Worm (Caenorhabditis elegans) whole organism, L1 larva: ENCODE measurements around the gene ZK632.14.

ENCODE experiments used
- C34B4.2 ChIP-seq: sonication (generic microtip); optimal IDR thresholded peaks from 2 replicates; lab custom pipeline; 2017; ENCODE audit warnings: mild to moderate bottlenecking, missing genetic modification characterization, missing compliant biosample characterization
- F16B12.6 ChIP-seq: fragments of 150-350 bp; optimal IDR thresholded peaks from 2 replicates; lab custom pipeline; 2014; ENCODE audit warnings: missing biosample characterization, missing genetic modification characterization
- aha-1 ChIP-seq: fragments of 150-350 bp; optimal IDR thresholded peaks from 2 replicates; lab custom pipeline; 2014; ENCODE audit warnings: missing biosample characterization, missing genetic modification characterization
- alr-1 ChIP-seq: fragments of 200-800 bp; sonication (Bioruptor generic); optimal IDR thresholded peaks from 2 replicates; lab custom pipeline; 2018; ENCODE audit warnings: borderline replicate concordance, mild to moderate bottlenecking, missing genetic modification characterization, missing compliant biosample characterization
- aly-2 ChIP-seq: fragments of 150-350 bp; optimal IDR thresholded peaks from 2 replicates; lab custom pipeline; 2014; ENCODE audit warnings: missing biosample characterization, missing genetic modification characterization
- ceh-8 ChIP-seq: fragments of 200-800 bp; sonication (Bioruptor generic); optimal IDR thresholded peaks from 2 replicates; lab custom pipeline; 2018; ENCODE audit warnings: mild to moderate bottlenecking, missing genetic modification characterization, moderate library complexity, missing compliant biosample characterization
- ceh-82 ChIP-seq, 3 experiments: fragments of 150-350 bp in 1 of 3; sonication (generic microtip) in 2 of 3; optimal IDR thresholded peaks; 2 replicates each; lab custom pipeline; 2014 to 2017; ENCODE audit warnings: missing biosample characterization in 3 of 3, missing genetic modification characterization in 3 of 3
- dpl-1 ChIP-seq, 3 experiments: fragments of 150-350 bp in 2 of 3; sonication (generic microtip) in 1 of 3; optimal IDR thresholded peaks; 2 replicates each; lab custom pipeline; 2014 to 2017; ENCODE audit warnings: missing biosample characterization in 3 of 3, missing genetic modification characterization in 3 of 3, missing genetic modification reagents in 3 of 3
- dsc-1 ChIP-seq: sonication (generic microtip); optimal IDR thresholded peaks from 2 replicates; lab custom pipeline; 2016; ENCODE audit warnings: mild to moderate bottlenecking, missing genetic modification characterization, missing compliant biosample characterization
- efl-1 ChIP-seq, 4 experiments: fragments of 150-350 bp; optimal IDR thresholded peaks in 3 of 4; peaks in 1 of 4; 1 replicate in 1 of 4; 2 replicates in 3 of 4; lab custom pipeline; 2014; ENCODE audit warnings: missing biosample characterization in 2 of 4, missing genetic modification characterization in 2 of 4, missing genetic modification reagents in 2 of 4
- elt-2 ChIP-seq: sonication (generic microtip); optimal IDR thresholded peaks from 2 replicates; lab custom pipeline; 2016; ENCODE audit warnings: missing genetic modification characterization, mild to moderate bottlenecking, inconsistent platforms, missing compliant biosample characterization, missing genetic modification reagents
- fkh-4 ChIP-seq: sonication (generic microtip); optimal IDR thresholded peaks from 2 replicates; lab custom pipeline; 2016; ENCODE audit warnings: missing compliant biosample characterization, missing genetic modification characterization, borderline replicate concordance
- fkh-8 ChIP-seq: sonication (generic microtip); optimal IDR thresholded peaks from 2 replicates; lab custom pipeline; 2016; ENCODE audit warnings: mild to moderate bottlenecking, missing genetic modification characterization, missing compliant biosample characterization
- fos-1 ChIP-seq: fragments of 150-350 bp; optimal IDR thresholded peaks from 2 replicates; lab custom pipeline; 2014; ENCODE audit warnings: missing biosample characterization, missing genetic modification characterization
- grh-1 ChIP-seq: fragments of 200-800 bp; sonication (Bioruptor generic); IDR thresholded peaks from 2 replicates; pipeline ENCODE4 v1.3.6; 2022; ENCODE audit warnings: missing genetic modification reagents, missing genetic modification characterization, missing compliant biosample characterization
- hlh-4 ChIP-seq: sonication (generic microtip); optimal IDR thresholded peaks from 2 replicates; lab custom pipeline; 2016; ENCODE audit warnings: mild to moderate bottlenecking, missing genetic modification characterization, missing compliant biosample characterization
- hpl-2 ChIP-seq: fragments of 150-350 bp; optimal IDR thresholded peaks from 2 replicates; lab custom pipeline; 2014; ENCODE audit warnings: missing biosample characterization, missing genetic modification reagents, missing genetic modification characterization
- lin-14 ChIP-seq: fragments of 200-800 bp; sonication (Bioruptor generic); optimal IDR thresholded peaks from 2 replicates; lab custom pipeline; 2018; ENCODE audit warnings: mild to moderate bottlenecking, missing genetic modification characterization, moderate library complexity, missing compliant biosample characterization
- lin-15B ChIP-seq: fragments of 150-350 bp; sonication (generic microtip); optimal IDR thresholded peaks from 3 replicates; lab custom pipeline; 2014; ENCODE audit warnings: missing biosample characterization, missing genetic modification characterization
- lin-35 ChIP-seq, 2 experiments: fragments of 150-350 bp; optimal IDR thresholded peaks; 2 replicates each; lab custom pipeline; 2014; ENCODE audit warnings: missing biosample characterization in 2 of 2, missing genetic modification characterization in 2 of 2, missing genetic modification reagents in 2 of 2
- lir-3 ChIP-seq: sonication (generic microtip); optimal IDR thresholded peaks from 2 replicates; lab custom pipeline; 2016; ENCODE audit warnings: mild to moderate bottlenecking, missing genetic modification characterization, moderate library complexity, missing compliant biosample characterization; ENCODE audit not compliant: poor library complexity
- lsy-2 ChIP-seq, 2 experiments: fragments of 150-350 bp; optimal IDR thresholded peaks; 2 replicates each; lab custom pipeline; 2014; ENCODE audit warnings: missing biosample characterization in 2 of 2, missing genetic modification characterization in 2 of 2
- mab-9 ChIP-seq: fragments of 200-800 bp; sonication (Bioruptor generic); IDR thresholded peaks from 2 replicates; pipeline ENCODE4 v1.3.6; 2022; ENCODE audit warnings: missing genetic modification reagents, missing genetic modification characterization, missing compliant biosample characterization
- mep-1 ChIP-seq: fragments of 150-350 bp; optimal IDR thresholded peaks from 2 replicates; lab custom pipeline; 2014; ENCODE audit warnings: missing biosample characterization, missing genetic modification characterization
- nhr-11 ChIP-seq: fragments of 150-350 bp; optimal IDR thresholded peaks from 2 replicates; lab custom pipeline; 2014; ENCODE audit warnings: missing biosample characterization, missing genetic modification characterization
- nhr-12 ChIP-seq: sonication (generic microtip); optimal IDR thresholded peaks from 2 replicates; lab custom pipeline; 2017; ENCODE audit warnings: missing biosample characterization, missing genetic modification characterization
- nhr-71 ChIP-seq: sonication (generic microtip); optimal IDR thresholded peaks from 2 replicates; lab custom pipeline; 2016; ENCODE audit warnings: mild to moderate bottlenecking, missing genetic modification characterization, moderate library complexity, missing compliant biosample characterization
- nhr-85 ChIP-seq: sonication (generic microtip); peaks from one replicate; lab custom pipeline; 2016; ENCODE audit warnings: missing genetic modification characterization, inconsistent platforms, missing compliant biosample characterization
- rnt-1 ChIP-seq: sonication (generic microtip); optimal IDR thresholded peaks from 2 replicates; lab custom pipeline; 2016; ENCODE audit warnings: mild to moderate bottlenecking, missing genetic modification characterization, moderate library complexity, missing compliant biosample characterization
- snu-23 ChIP-seq: sonication (generic microtip); optimal IDR thresholded peaks from 2 replicates; lab custom pipeline; 2016; ENCODE audit warnings: missing genetic modification characterization, missing compliant biosample characterization
- sup-37 ChIP-seq: fragments of 200-800 bp; sonication (Bioruptor generic); optimal IDR thresholded peaks from 2 replicates; lab custom pipeline; 2018; ENCODE audit warnings: mild to moderate bottlenecking, missing genetic modification characterization, missing compliant biosample characterization
- tbx-2 ChIP-seq: sonication (generic microtip); optimal IDR thresholded peaks from 2 replicates; lab custom pipeline; 2016; ENCODE audit warnings: missing genetic modification characterization, missing compliant biosample characterization
- unc-130 ChIP-seq: fragments of 150-350 bp; optimal IDR thresholded peaks from 2 replicates; lab custom pipeline; 2017; ENCODE audit warnings: missing biosample characterization, missing genetic modification characterization, inconsistent platforms
- unc-30 ChIP-seq: sonication (generic microtip); optimal IDR thresholded peaks from 2 replicates; lab custom pipeline; 2017; ENCODE audit warnings: missing biosample characterization, missing genetic modification characterization
- unc-98 ChIP-seq: fragments of 200-800 bp; sonication (Bioruptor generic); IDR thresholded peaks from 2 replicates; pipeline ENCODE4 v1.3.6; 2022; ENCODE audit warnings: missing genetic modification characterization, missing compliant biosample characterization
- zip-4 ChIP-seq: fragments of 200-800 bp; sonication (Bioruptor generic); optimal IDR thresholded peaks from 2 replicates; lab custom pipeline; 2018; ENCODE audit warnings: mild to moderate bottlenecking, missing genetic modification characterization, moderate library complexity, missing compliant biosample characterization
- ztf-11 ChIP-seq, 2 experiments: sonication (generic microtip); optimal IDR thresholded peaks; 2 replicates each; lab custom pipeline; 2016 to 2017; ENCODE audit warnings: missing genetic modification characterization in 2 of 2, missing biosample characterization in 1 of 2, missing compliant biosample characterization in 1 of 2
- ztf-4 ChIP-seq: fragments of 150-350 bp; optimal IDR thresholded peaks from 2 replicates; lab custom pipeline; 2014; ENCODE audit warnings: missing biosample characterization, missing genetic modification characterization

The ZK632.14 gene

DNA sequence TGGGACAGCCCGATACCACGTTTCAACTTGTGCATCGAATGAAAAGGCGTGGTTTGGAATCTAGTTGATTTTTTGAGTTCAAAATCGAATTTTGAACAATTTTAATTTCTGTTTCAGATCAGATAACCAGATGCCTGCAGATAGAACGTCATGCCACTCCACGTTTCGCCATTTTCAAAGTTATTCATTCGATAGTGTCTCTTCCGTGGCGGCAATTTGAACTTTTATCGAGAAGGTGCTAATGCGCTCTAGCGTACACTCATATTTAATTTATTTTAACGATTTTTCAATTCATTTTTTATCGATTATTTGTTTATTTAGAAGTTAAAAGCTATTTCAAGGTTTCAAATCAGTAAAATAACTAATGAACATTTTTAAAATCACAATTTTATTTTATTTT lies 37.3 kb upstream of the ZK632.14 start:
- TF ChIP-seq mab-9 (GFP tag; lab: Robert Waterston, UW) (no peak), dsc-1 (no peak), dpl-1 (GFP tag; optimal IDR thresholded peaks at IDR 0.05; lab: Kevin White, UChicago) (peak; percentile 53 to 78 (median 66)), lin-35 (GFP tag; optimal IDR thresholded peaks at IDR 0.05; lab: Kevin White, UChicago) (peak; percentile 59 to 90), aha-1 (tag; lab: Kevin White, UChicago) (no peak), nhr-11 (tag; lab: Kevin White, UChicago) (no peak), ztf-4 (tag; lab: Kevin White, UChicago) (no peak), rnt-1 (tag; lab: Kevin White, UChicago) (peak; percentile 9), sup-37 (GFP tag; lab: Kevin White, UChicago) (no peak), nhr-71 (tag; lab: Kevin White, UChicago) (peak; percentile 10), grh-1 (GFP tag; lab: Robert Waterston, UW) (no peak), elt-2 (tag; lab: Kevin White, UChicago) (no peak), efl-1 (optimal IDR thresholded peaks at IDR 0.05; lab: Kevin White, UChicago) (peak in 1 of 2 experiments; percentile 81), efl-1 (GFP tag; optimal IDR thresholded peaks at IDR 0.05 in 1 of 2; lab: Kevin White, UChicago) (peak; percentile 73 to 98), lsy-2 (tag; optimal IDR thresholded peaks at IDR 0.05; lab: Kevin White, UChicago) (peak in 1 of 2 experiments; percentile 27), C34B4.2 (no peak), ceh-8 (GFP tag; lab: Kevin White, UChicago) (no peak), lir-3 (tag; lab: Kevin White, UChicago) (peak; percentile 5), fos-1 (tag; lab: Kevin White, UChicago) (no peak)

DNA sequence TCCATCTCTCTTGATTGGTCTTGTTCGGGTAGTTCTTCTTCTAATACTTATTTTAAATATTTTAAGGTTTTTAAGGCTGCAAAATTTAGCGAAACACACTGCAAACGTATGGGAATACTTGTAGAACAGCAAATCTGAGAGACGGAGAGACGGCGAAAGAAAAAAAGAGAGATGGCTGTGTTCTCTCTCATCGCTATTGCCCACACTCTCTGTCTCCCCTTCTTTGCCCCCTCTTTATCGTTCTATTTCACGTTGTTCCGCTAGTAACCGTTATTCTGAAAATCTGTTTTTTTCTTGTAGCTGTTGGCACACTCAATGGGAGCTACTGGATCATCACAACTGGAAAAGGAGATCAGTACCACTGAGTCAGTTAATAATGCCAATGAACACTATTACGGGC lies 36.9 kb upstream of the ZK632.14 start, which contains the start of gene usp-46:
Gene usp-46 (plus strand): TSS at position 301 of the 400 bp plus-strand sequence.
- TF ChIP-seq F16B12.6 (no peak), lsy-2 (tag; optimal IDR thresholded peaks at IDR 0.05; lab: Kevin White, UChicago) (peak in 1 of 2 experiments; percentile 16), snu-23 (GFP tag; lab: Kevin White, UChicago) (peak; percentile 13), fkh-8 (tag; lab: Kevin White, UChicago) (no peak), mep-1 (tag; lab: Kevin White, UChicago) (no peak), lin-15B (tag; lab: Kevin White, UChicago) (no peak), efl-1 (optimal IDR thresholded peaks at IDR 0.05; lab: Kevin White, UChicago) (peak in 1 of 2 experiments; percentile 5), efl-1 (GFP tag; optimal IDR thresholded peaks at IDR 0.05 in 1 of 2; lab: Kevin White, UChicago) (no peak), ceh-82 (tag; optimal IDR thresholded peaks at IDR 0.05; lab: Kevin White, UChicago) (peak in 1 of 3 experiments; percentile 30), lin-14 (peak; percentile 53)
- TF ChIP-seq, all 84 proteins: peak for 5

DNA sequence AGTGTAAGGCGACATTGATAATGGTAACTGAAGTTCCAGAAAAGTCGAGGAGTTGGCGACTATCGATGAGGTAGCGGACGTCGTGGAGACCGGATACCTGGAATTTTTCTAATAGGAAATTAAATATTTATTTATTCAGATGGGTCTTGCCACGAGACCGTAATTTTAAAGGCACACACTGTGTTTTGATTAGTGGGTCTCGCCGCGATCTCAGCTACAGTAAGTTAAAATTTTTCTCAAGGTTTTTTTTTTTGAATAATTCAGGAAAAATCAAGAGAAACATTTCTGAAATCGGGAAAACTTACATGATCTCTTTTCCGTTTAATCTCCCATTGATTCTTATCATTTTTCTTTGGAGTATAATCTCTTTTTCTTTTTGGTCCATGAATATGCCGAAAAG lies 34.2 kb upstream of the ZK632.14 start:
- no peak for TF ChIP-seq C34B4.2
- no peak for TF ChIP-seq aly-2 (tag; lab: Kevin White, UChicago)
- no peak for TF ChIP-seq nhr-12
- no peak for TF ChIP-seq ztf-11 (tag; optimal IDR thresholded peaks at IDR 0.05; lab: Kevin White, UChicago)
- no peak for TF ChIP-seq rnt-1 (tag; lab: Kevin White, UChicago)
- TF ChIP-seq hlh-4 (tag; lab: Kevin White, UChicago) = no peak
- TF ChIP-seq unc-130 (tag; lab: Kevin White, UChicago) = no peak
- TF ChIP-seq ceh-82 (tag; optimal IDR thresholded peaks at IDR 0.05; lab: Kevin White, UChicago) = no peak
- TF ChIP-seq dsc-1 = no peak
- TF ChIP-seq tbx-2 = no peak
- no peak for TF ChIP-seq nhr-85
- no peak for TF ChIP-seq unc-30 (tag; lab: Kevin White, UChicago)
- no peak for TF ChIP-seq fkh-4 (tag; lab: Kevin White, UChicago)
- no peak for TF ChIP-seq alr-1 (tag; lab: Kevin White, UChicago)
- TF ChIP-seq zip-4 (GFP tag; lab: Kevin White, UChicago) = no peak
- no peak for TF ChIP-seq hpl-2 (GFP tag; lab: Kevin White, UChicago)
- no peak for TF ChIP-seq unc-98 (GFP tag; lab: Robert Waterston, UW)
